Worm (Caenorhabditis elegans) whole organism, mixed stage, embryonic: ENCODE results near the gene ugt-60.

Source experiments
- blmp-1 ChIP-seq: fragments of 150-350 bp; optimal IDR thresholded peaks from 2 replicates; lab custom pipeline; 2014; ENCODE audit warnings: missing biosample characterization, missing genetic modification characterization
- ces-1 ChIP-seq: fragments of 150-350 bp; optimal IDR thresholded peaks from 2 replicates; lab custom pipeline; 2014; ENCODE audit warnings: missing biosample characterization, missing genetic modification reagents, missing genetic modification characterization
- drap-1 ChIP-seq: fragments of 200-800 bp; sonication (Bioruptor generic); optimal IDR thresholded peaks from 3 replicates; lab custom pipeline; 2018; ENCODE audit warnings: mild to moderate bottlenecking, missing genetic modification characterization, missing compliant biosample characterization
- elt-1 ChIP-seq: sonication (generic microtip); optimal IDR thresholded peaks from 2 replicates; lab custom pipeline; 2017; ENCODE audit warnings: missing genetic modification characterization, mild to moderate bottlenecking, missing compliant biosample characterization, antibody characterized with exemption, moderate library complexity, borderline replicate concordance; ENCODE audit not compliant: insufficient read depth
- elt-3 ChIP-seq: fragments of 150-350 bp; optimal IDR thresholded peaks from 2 replicates; lab custom pipeline; 2014; ENCODE audit warnings: missing biosample characterization, missing genetic modification characterization
- mls-2 ChIP-seq: sonication (generic microtip); optimal IDR thresholded peaks from 2 replicates; lab custom pipeline; 2016; ENCODE audit warnings: mild to moderate bottlenecking, missing genetic modification characterization, moderate library complexity, missing compliant biosample characterization

- TF ChIP-seq elt-1 (tag; lab: Kevin White, UChicago), result peak; percentile 54
- peak; percentile 18 for TF ChIP-seq ces-1 (GFP tag; lab: Kevin White, UChicago)
- no peak for TF ChIP-seq mls-2 (tag; lab: Kevin White, UChicago)
- no peak for TF ChIP-seq drap-1 (GFP tag; lab: Kevin White, UChicago)
- no peak for TF ChIP-seq blmp-1 (tag; lab: Kevin White, UChicago)
- TF ChIP-seq elt-3, result no peak
These were observed 17.7 kb downstream of the ugt-60 start for ce11 chrIII:9661119-9661518.
